4 worm cellular contexts compared by ENCODE assay signal in the genomic region with DNA sequence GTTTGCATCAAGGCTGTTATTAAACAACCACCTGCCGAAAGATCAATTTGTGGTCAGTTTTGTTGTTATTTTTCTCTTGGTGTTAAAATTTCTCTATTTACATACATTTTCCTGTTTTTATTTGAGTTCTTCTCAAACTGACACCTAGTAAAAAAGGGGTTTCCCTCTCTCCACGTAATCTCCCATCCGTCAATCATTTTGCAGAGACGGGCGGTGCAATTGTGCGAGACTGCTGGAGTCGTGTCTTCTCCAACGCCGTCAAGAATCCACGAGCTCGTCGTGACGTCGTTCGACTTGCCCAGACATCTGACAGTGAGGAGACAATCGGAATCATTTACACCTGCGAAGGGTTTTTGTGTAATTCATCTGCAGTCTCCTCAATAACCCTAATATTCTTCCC.
A peak's percentile ranks its signal among the peaks of the same experiment; 100 is the strongest.
TF ChIP-seq lines count a peak whose summit lies in the region.

No protein-coding gene starts in this region.

TF ChIP-seq in whole organism, L1 larva, 84 proteins besides CTCF, POLR2A, EP300 and RAD21:
- TF ChIP-seq mdl-1 (tag; optimal IDR thresholded peaks at IDR 0.05; lab: Kevin White, UChicago), result no peak
- no peak for TF ChIP-seq sup-37 (GFP tag; optimal IDR thresholded peaks at IDR 0.05; lab: Kevin White, UChicago)
- no peak for TF ChIP-seq nhr-12 (tag; optimal IDR thresholded peaks at IDR 0.05; lab: Kevin White, UChicago)
- TF ChIP-seq mab-9 (GFP tag; IDR thresholded peaks at IDR 0.05; lab: Robert Waterston, UW), result no peak
- no peak for TF ChIP-seq pax-3 (tag; optimal IDR thresholded peaks at IDR 0.05; lab: Kevin White, UChicago)
- peak; percentile 76 for TF ChIP-seq nhr-85 (tag; lab: Kevin White, UChicago)
- no peak for TF ChIP-seq lin-13 (GFP tag; optimal IDR thresholded peaks at IDR 0.05; lab: Kevin White, UChicago)
- peak; percentile 25 for TF ChIP-seq nhr-71 (tag; optimal IDR thresholded peaks at IDR 0.05; lab: Kevin White, UChicago)
- no peak for TF ChIP-seq nhr-76 (tag; optimal IDR thresholded peaks at IDR 0.05; lab: Kevin White, UChicago)
- no peak for TF ChIP-seq unc-62 (GFP tag; optimal IDR thresholded peaks at IDR 0.05; lab: Kevin White, UChicago)
- peak; percentile 6 for TF ChIP-seq fkh-8 (tag; optimal IDR thresholded peaks at IDR 0.05; lab: Kevin White, UChicago)
- no peak for TF ChIP-seq jun-1 (tag; optimal IDR thresholded peaks at IDR 0.05; lab: Kevin White, UChicago)
- TF ChIP-seq fkh-10 (GFP tag; optimal IDR thresholded peaks at IDR 0.05; lab: Kevin White, UChicago), result no peak
- no peak for TF ChIP-seq nhr-84 (tag; optimal IDR thresholded peaks at IDR 0.05; lab: Kevin White, UChicago)
- TF ChIP-seq lin-14 (GFP tag; optimal IDR thresholded peaks at IDR 0.05; lab: Kevin White, UChicago), result peak; percentile 26
- TF ChIP-seq irx-1 (tag; optimal IDR thresholded peaks at IDR 0.05; lab: Kevin White, UChicago), result no peak
- TF ChIP-seq egl-13 (tag; optimal IDR thresholded peaks at IDR 0.05; lab: Kevin White, UChicago), result peak; percentile 5
- TF ChIP-seq isw-1 (GFP tag; IDR thresholded peaks at IDR 0.05; lab: Robert Waterston, UW), result no peak
- no peak for TF ChIP-seq ceh-8 (GFP tag; optimal IDR thresholded peaks at IDR 0.05; lab: Kevin White, UChicago)
- TF ChIP-seq fkh-4 (tag; optimal IDR thresholded peaks at IDR 0.05; lab: Kevin White, UChicago; ENCODE audit: borderline replicate concordance), result no peak
- no peak for TF ChIP-seq unc-30 (tag; optimal IDR thresholded peaks at IDR 0.05; lab: Kevin White, UChicago)
- TF ChIP-seq lin-35 (GFP tag; optimal IDR thresholded peaks at IDR 0.05; lab: Kevin White, UChicago), result no peak

TF ChIP-seq in whole organism, L3 larva, 47 proteins besides CTCF, POLR2A, EP300 and RAD21:
- peak; percentile 64 for TF ChIP-seq unc-62 (GFP tag; optimal IDR thresholded peaks at IDR 0.05; lab: Kevin White, UChicago)
- no peak for TF ChIP-seq nhr-43 (tag; optimal IDR thresholded peaks at IDR 0.05; lab: Kevin White, UChicago; ENCODE audit: poor library complexity, severe bottlenecking)
- TF ChIP-seq elt-3 (tag; optimal IDR thresholded peaks at IDR 0.05; lab: Kevin White, UChicago), result peak in 1 of 3 experiments; percentile 1

TF ChIP-seq in whole organism, L4 larva, 104 proteins besides CTCF, POLR2A, EP300 and RAD21:
- TF ChIP-seq ceh-20 (GFP tag; IDR thresholded peaks at IDR 0.05; lab: Robert Waterston, UW) (peak; percentile 61; the same call in 1 of the 2 replicates), unc-130 (GFP tag; optimal IDR thresholded peaks at IDR 0.05; lab: Kevin White, UChicago) (no peak), nhr-42 (GFP tag; IDR thresholded peaks at IDR 0.05; lab: Robert Waterston, UW) (no peak), dmd-8 (GFP tag; IDR thresholded peaks at IDR 0.05; lab: Robert Waterston, UW) (no peak), unc-62 (GFP tag; optimal IDR thresholded peaks at IDR 0.05 in 1 of 2; lab: Kevin White, UChicago) (peak in 1 of 2 experiments; percentile 50), unc-62 (tag; optimal IDR thresholded peaks at IDR 0.05; lab: Kevin White, UChicago) (no peak), set-16 (GFP tag; IDR thresholded peaks at IDR 0.05; lab: Robert Waterston, UW) (no peak)
TF ChIP-seq in whole organism, L4 larva: peak in this region for 2.

TF ChIP-seq in whole organism, late embryonic, 69 proteins besides CTCF, POLR2A, EP300 and RAD21:
- TF ChIP-seq unc-55 (GFP tag; optimal IDR thresholded peaks at IDR 0.05; lab: Kevin White, UChicago) (peak; percentile 12), Y22D7AL.16 (tag; optimal IDR thresholded peaks at IDR 0.05; lab: Kevin White, UChicago) (no peak)
